Fruit fly (Drosophila melanogaster) whole organism, prepupa: Measurements from ENCODE around the gene Cp36.

Experiments used
- CG10631 ChIP-seq: fragments of 200-800 bp; sonication (Bioruptor generic); optimal IDR thresholded peaks from 2 replicates; lab custom pipeline; 2016; ENCODE audit warnings: missing biosample characterization, missing genetic modification characterization
- CG6792 ChIP-seq: fragments of 200-800 bp; sonication (Bioruptor generic); optimal IDR thresholded peaks from 3 replicates; lab custom pipeline; 2016; ENCODE audit warnings: missing biosample characterization, missing genetic modification characterization
- CG8319 ChIP-seq: fragments of 200-800 bp; sonication (Bioruptor generic); optimal IDR thresholded peaks from 3 replicates; lab custom pipeline; 2016; ENCODE audit warnings: missing biosample characterization, missing genetic modification characterization
- CG8632 ChIP-seq: fragments of 200-800 bp; sonication (Bioruptor generic); optimal IDR thresholded peaks from 3 replicates; lab custom pipeline; 2016; ENCODE audit warnings: missing biosample characterization, missing genetic modification characterization
- Eip75B ChIP-seq: fragments of 200-800 bp; sonication (Bioruptor generic); optimal IDR thresholded peaks from 3 replicates; lab custom pipeline; 2016; ENCODE audit warnings: missing biosample characterization, missing genetic modification characterization
- Hr39 ChIP-seq: fragments of 200-800 bp; sonication (Bioruptor generic); optimal IDR thresholded peaks from 2 replicates; lab custom pipeline; 2016; ENCODE audit warnings: missing biosample characterization, missing genetic modification characterization
- Sox14 ChIP-seq: fragments of 200-800 bp; sonication (Bioruptor generic); optimal IDR thresholded peaks from 3 replicates; lab custom pipeline; 2016; ENCODE audit warnings: missing biosample characterization, missing genetic modification characterization
- acj6 ChIP-seq: fragments of 200-800 bp; sonication (Bioruptor generic); optimal IDR thresholded peaks from 3 replicates; lab custom pipeline; 2016; ENCODE audit warnings: missing biosample characterization, missing genetic modification characterization

dm6 chrX:8502053-8502452 lies 22.9 kb downstream of the Cp36 start:
- no peak for TF ChIP-seq CG6792 (GFP tag; lab: Kevin White, UChicago)
- no peak for TF ChIP-seq CG8632
- TF ChIP-seq CG10631 (GFP tag; lab: Kevin White, UChicago) = no peak
- TF ChIP-seq Hr39 (GFP tag; lab: Kevin White, UChicago) = no peak
- no peak for TF ChIP-seq acj6 (GFP tag; lab: Kevin White, UChicago)
- no peak for TF ChIP-seq Sox14 (GFP tag; lab: Kevin White, UChicago)
- no peak for TF ChIP-seq CG8319 (GFP tag; lab: Kevin White, UChicago)
- TF ChIP-seq Eip75B (GFP tag; lab: Kevin White, UChicago) = no peak
